Worm (Caenorhabditis elegans) whole organism, L2 larva: ENCODE data around the gene pgam-5.

Experiments
- C34F6.9 ChIP-seq: fragments of 150-350 bp; optimal IDR thresholded peaks from 2 replicates; lab custom pipeline; 2014; ENCODE audit warnings: missing biosample characterization, missing genetic modification characterization
- F13H6.1 ChIP-seq: sonication (generic microtip); optimal IDR thresholded peaks from 2 replicates; lab custom pipeline; 2016; ENCODE audit warnings: missing genetic modification characterization, missing compliant biosample characterization
- R02D3.7 ChIP-seq: fragments of 150-350 bp; optimal IDR thresholded peaks from 2 replicates; lab custom pipeline; 2014; ENCODE audit warnings: missing biosample characterization, missing genetic modification characterization
- Y55F3AM.14 ChIP-seq: fragments of 200-800 bp; sonication (Bioruptor generic); optimal IDR thresholded peaks from 2 replicates; lab custom pipeline; 2018; ENCODE audit warnings: mild to moderate bottlenecking, missing genetic modification characterization, missing compliant biosample characterization
- ZK546.5 ChIP-seq: sonication (generic microtip); optimal IDR thresholded peaks from 2 replicates; lab custom pipeline; 2017; ENCODE audit warnings: missing biosample characterization, missing genetic modification characterization
- ama-1 ChIP-seq: fragments of 150-350 bp; optimal IDR thresholded peaks from 2 replicates; lab custom pipeline; 2018; ENCODE audit warnings: inconsistent platforms
- crh-2 ChIP-seq: sonication (generic microtip); optimal IDR thresholded peaks from 2 replicates; lab custom pipeline; 2017; ENCODE audit warnings: missing biosample characterization, missing genetic modification characterization
- dmd-4 ChIP-seq: sonication (generic microtip); optimal IDR thresholded peaks from 2 replicates; lab custom pipeline; 2017; ENCODE audit warnings: missing biosample characterization, missing genetic modification characterization
- egl-27 ChIP-seq: sonication (generic microtip); optimal IDR thresholded peaks from 3 replicates; lab custom pipeline; 2017; ENCODE audit warnings: missing biosample characterization, missing genetic modification reagents, missing genetic modification characterization
- elt-1 ChIP-seq: fragments of 150-350 bp; optimal IDR thresholded peaks from 2 replicates; lab custom pipeline; 2014; ENCODE audit warnings: missing biosample characterization, missing genetic modification characterization
- elt-3 ChIP-seq: sonication (generic microtip); optimal IDR thresholded peaks from 2 replicates; lab custom pipeline; 2017; ENCODE audit warnings: missing biosample characterization, missing genetic modification characterization
- fos-1 ChIP-seq: fragments of 150-350 bp; optimal IDR thresholded peaks from 2 replicates; lab custom pipeline; 2014; ENCODE audit warnings: missing biosample characterization, missing genetic modification characterization
- gmeb-1 ChIP-seq: fragments of 150-350 bp; optimal IDR thresholded peaks from 2 replicates; lab custom pipeline; 2014; ENCODE audit warnings: missing biosample characterization, missing genetic modification characterization
- lin-11 ChIP-seq: fragments of 150-350 bp; sonication (generic microtip); optimal IDR thresholded peaks from 2 replicates; lab custom pipeline; 2014; ENCODE audit warnings: missing biosample characterization, missing genetic modification characterization, inconsistent platforms, mixed read lengths
- lin-13 ChIP-seq: fragments of 150-350 bp; optimal IDR thresholded peaks from 2 replicates; lab custom pipeline; 2014; ENCODE audit warnings: missing biosample characterization, missing genetic modification reagents, missing genetic modification characterization
- lin-39 ChIP-seq: fragments of 150-350 bp; optimal IDR thresholded peaks from 2 replicates; lab custom pipeline; 2014; ENCODE audit warnings: missing biosample characterization, missing genetic modification reagents, missing genetic modification characterization
- lsy-2 ChIP-seq, 2 experiments: fragments of 150-350 bp in 1 of 2; sonication (generic microtip) in 1 of 2; optimal IDR thresholded peaks; 2 replicates each; lab custom pipeline; 2014 to 2017; ENCODE audit warnings: missing biosample characterization in 2 of 2, missing genetic modification characterization in 2 of 2
- mab-5 ChIP-seq: fragments of 150-350 bp; optimal IDR thresholded peaks from 2 replicates; lab custom pipeline; 2014; ENCODE audit warnings: missing biosample characterization, missing genetic modification characterization
- mdl-1 ChIP-seq, 2 experiments: fragments of 150-350 bp in 1 of 2; sonication (generic microtip) in 1 of 2; optimal IDR thresholded peaks; 2 replicates each; lab custom pipeline; 2017; ENCODE audit warnings: missing biosample characterization in 2 of 2, missing genetic modification characterization in 2 of 2
- nhr-10 ChIP-seq: sonication (generic microtip); optimal IDR thresholded peaks from 2 replicates; lab custom pipeline; 2017; ENCODE audit warnings: missing biosample characterization, missing genetic modification characterization
- nhr-11 ChIP-seq: fragments of 150-350 bp; optimal IDR thresholded peaks from 2 replicates; lab custom pipeline; 2014; ENCODE audit warnings: missing biosample characterization, missing genetic modification characterization
- nhr-12 ChIP-seq: fragments of 150-350 bp; optimal IDR thresholded peaks from 2 replicates; lab custom pipeline; 2014; ENCODE audit warnings: missing biosample characterization, missing genetic modification characterization
- nhr-129 ChIP-seq: fragments of 150-350 bp; optimal IDR thresholded peaks from 2 replicates; lab custom pipeline; 2014; ENCODE audit warnings: missing biosample characterization, missing genetic modification characterization
- nhr-21 ChIP-seq: fragments of 150-350 bp; optimal IDR thresholded peaks from 2 replicates; lab custom pipeline; 2014; ENCODE audit warnings: missing biosample characterization, missing genetic modification characterization
- nhr-23 ChIP-seq: fragments of 150-350 bp; optimal IDR thresholded peaks from 2 replicates; lab custom pipeline; 2014; ENCODE audit warnings: missing biosample characterization, missing genetic modification reagents, missing genetic modification characterization
- nhr-237 ChIP-seq: fragments of 150-350 bp; optimal IDR thresholded peaks from 2 replicates; lab custom pipeline; 2014; ENCODE audit warnings: missing biosample characterization, missing genetic modification characterization
- nhr-25 ChIP-seq: fragments of 150-350 bp; sonication (generic microtip); optimal IDR thresholded peaks from 3 replicates; lab custom pipeline; 2014; ENCODE audit warnings: missing biosample characterization, missing genetic modification characterization
- nhr-6 ChIP-seq: fragments of 150-350 bp; optimal IDR thresholded peaks from 2 replicates; lab custom pipeline; 2014; ENCODE audit warnings: missing biosample characterization, missing genetic modification characterization
- nhr-77 ChIP-seq: fragments of 150-350 bp; optimal IDR thresholded peaks from 2 replicates; lab custom pipeline; 2014; ENCODE audit warnings: missing biosample characterization, missing genetic modification characterization
- sem-4 ChIP-seq: fragments of 150-350 bp; optimal IDR thresholded peaks from 2 replicates; lab custom pipeline; 2014; ENCODE audit warnings: missing biosample characterization, missing genetic modification reagents, missing genetic modification characterization
- skn-1 ChIP-seq: sonication (generic microtip); optimal IDR thresholded peaks from 2 replicates; lab custom pipeline; 2017; ENCODE audit warnings: missing biosample characterization, missing genetic modification characterization
- sma-9 ChIP-seq, 2 experiments: fragments of 150-350 bp in 1 of 2; sonication (generic microtip) in 1 of 2; optimal IDR thresholded peaks; 2 replicates each; lab custom pipeline; 2014 to 2016; ENCODE audit warnings: missing genetic modification characterization in 2 of 2, mild to moderate bottlenecking in 1 of 2, missing biosample characterization in 1 of 2, missing compliant biosample characterization in 1 of 2, missing genetic modification reagents in 1 of 2, moderate library complexity in 1 of 2
- snpc-4 ChIP-seq: fragments of 150-350 bp; optimal IDR thresholded peaks from 2 replicates; lab custom pipeline; 2014; ENCODE audit warnings: missing biosample characterization, missing genetic modification characterization
- unc-39 ChIP-seq: fragments of 150-350 bp; optimal IDR thresholded peaks from 2 replicates; lab custom pipeline; 2014; ENCODE audit warnings: missing biosample characterization, missing genetic modification characterization
- unc-55 ChIP-seq: fragments of 150-350 bp; sonication (generic microtip); optimal IDR thresholded peaks from 3 replicates; lab custom pipeline; 2014; ENCODE audit warnings: missing biosample characterization, missing genetic modification reagents, missing genetic modification characterization
- zag-1 ChIP-seq: fragments of 150-350 bp; optimal IDR thresholded peaks from 2 replicates; lab custom pipeline; 2014; ENCODE audit warnings: missing biosample characterization, missing genetic modification characterization
- ztf-1 ChIP-seq: fragments of 200-800 bp; sonication (Bioruptor generic); conservative IDR thresholded peaks from 2 replicates; pipeline ENCODE4 v1.3.6; 2022; ENCODE audit warnings: missing genetic modification characterization, missing compliant biosample characterization
- ztf-11 ChIP-seq: sonication (generic microtip); optimal IDR thresholded peaks from 2 replicates; lab custom pipeline; 2017; ENCODE audit warnings: missing biosample characterization, missing genetic modification characterization
- ztf-4 ChIP-seq: fragments of 150-350 bp; optimal IDR thresholded peaks from 2 replicates; lab custom pipeline; 2014; ENCODE audit warnings: missing biosample characterization, missing genetic modification characterization

pgam-5 gene

DNA sequence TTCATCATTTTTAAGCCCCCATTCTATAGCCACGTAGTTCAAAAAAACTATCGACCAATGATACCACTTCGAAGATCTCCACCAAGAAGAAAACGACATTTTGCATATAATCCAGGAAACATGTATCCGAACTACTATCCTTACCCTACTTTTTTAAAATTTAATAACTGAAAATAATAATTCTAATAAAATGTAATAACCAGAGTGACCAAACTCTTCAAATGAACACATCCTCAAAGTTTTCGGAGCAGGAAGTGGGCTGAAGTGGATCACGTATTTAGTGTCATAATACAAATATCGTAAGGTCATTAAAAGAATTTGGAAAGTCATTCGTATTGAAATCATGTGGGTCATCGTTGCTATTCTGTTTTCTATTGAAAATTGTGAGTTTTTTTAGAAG lies 21.1 kb downstream of the pgam-5 start, which contains the start of gene F35D2.6:
F35D2.6 (plus strand) TSS at position 301 of the 400 bp plus-strand sequence.
- no peak for TF ChIP-seq elt-3 (tag; lab: Kevin White, UChicago)
- no peak for TF ChIP-seq ama-1
- no peak for TF ChIP-seq C34F6.9 (tag; lab: Kevin White, UChicago)
- TF ChIP-seq F13H6.1 (tag; lab: Kevin White, UChicago) = no peak
- TF ChIP-seq dmd-4 = no peak
- TF ChIP-seq nhr-11 (tag; lab: Kevin White, UChicago) = no peak
- no peak for TF ChIP-seq gmeb-1 (tag; lab: Kevin White, UChicago)
- no peak for TF ChIP-seq ztf-11 (tag; lab: Kevin White, UChicago)
- TF ChIP-seq ZK546.5 = no peak
- no peak for TF ChIP-seq sma-9 (GFP tag; optimal IDR thresholded peaks at IDR 0.05; lab: Kevin White, UChicago)
- no peak for TF ChIP-seq sma-9 (tag; optimal IDR thresholded peaks at IDR 0.05; lab: Kevin White, UChicago)
- TF ChIP-seq snpc-4 (tag; lab: Kevin White, UChicago) = no peak
- TF ChIP-seq egl-27 = no peak
- no peak for TF ChIP-seq nhr-23 (tag; lab: Kevin White, UChicago)
- no peak for TF ChIP-seq elt-1 (tag; lab: Kevin White, UChicago)
- TF ChIP-seq lin-11 (tag; lab: Kevin White, UChicago) = no peak

DNA sequence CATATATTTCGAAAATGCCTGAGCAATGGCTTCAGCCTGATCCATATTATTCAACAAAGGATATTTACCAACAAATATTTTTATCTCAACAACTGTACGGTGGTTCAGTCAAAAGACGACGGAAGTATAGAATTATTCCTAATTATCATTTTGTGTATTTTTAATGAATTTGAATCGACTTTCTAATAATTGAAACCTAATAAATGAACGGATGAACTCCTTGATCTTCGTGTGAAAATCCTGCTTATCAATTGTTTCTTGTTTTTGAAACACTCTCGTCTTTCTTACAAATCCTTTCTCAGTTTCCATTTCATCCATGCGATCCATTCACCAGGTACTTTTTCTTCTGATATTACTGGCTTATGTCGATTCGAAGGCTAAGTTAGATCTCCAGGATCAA lies 22.9 kb downstream of the pgam-5 start, which contains the start of gene F35D2.1:
F35D2.1 (plus strand) TSS at position 301 of the 400 bp plus-strand sequence.
- no peak for TF ChIP-seq nhr-77 (tag; lab: Kevin White, UChicago)
- TF ChIP-seq mdl-1 (tag; optimal IDR thresholded peaks at IDR 0.05; lab: Kevin White, UChicago) = no peak
- no peak for TF ChIP-seq lsy-2 (tag; optimal IDR thresholded peaks at IDR 0.05; lab: Kevin White, UChicago)
- TF ChIP-seq sma-9 (GFP tag; optimal IDR thresholded peaks at IDR 0.05; lab: Kevin White, UChicago) = no peak
- no peak for TF ChIP-seq sma-9 (tag; optimal IDR thresholded peaks at IDR 0.05; lab: Kevin White, UChicago)
- no peak for TF ChIP-seq nhr-25 (tag; lab: Kevin White, UChicago)
- no peak for TF ChIP-seq F13H6.1 (tag; lab: Kevin White, UChicago)
- no peak for TF ChIP-seq sem-4
- TF ChIP-seq nhr-12 (tag; lab: Kevin White, UChicago) = no peak
- TF ChIP-seq ztf-4 = no peak
- no peak for TF ChIP-seq snpc-4 (tag; lab: Kevin White, UChicago)
- no peak for TF ChIP-seq lin-11 (tag; lab: Kevin White, UChicago)
- TF ChIP-seq egl-27 = no peak
- TF ChIP-seq unc-55 (GFP tag; lab: Kevin White, UChicago) = no peak
- no peak for TF ChIP-seq lin-39 (tag; lab: Kevin White, UChicago)
- no peak for TF ChIP-seq fos-1 (tag; lab: Kevin White, UChicago)

- TF ChIP-seq ama-1 = no peak
Measured at ce11 chrII:7574143-7574542, 24.4 kb downstream of the pgam-5 start, which contains the start of gene F35D2.2. F35D2.2 (plus strand) TSS chrII:7574443.

ce11 chrII:7570820-7571219 lies 27.7 kb downstream of the pgam-5 start:
- TF ChIP-seq crh-2 (tag; lab: Kevin White, UChicago) (no peak), nhr-21 (tag; lab: Kevin White, UChicago) (no peak), ztf-1 (no peak), lin-13 (GFP tag; lab: Kevin White, UChicago) (no peak), mab-5 (tag; lab: Kevin White, UChicago) (no peak), ztf-4 (no peak), dmd-4 (no peak), nhr-6 (tag; lab: Kevin White, UChicago) (no peak), skn-1 (tag; lab: Kevin White, UChicago) (no peak), unc-39 (tag; lab: Kevin White, UChicago) (no peak), nhr-10 (tag; lab: Kevin White, UChicago) (no peak), nhr-129 (tag; lab: Kevin White, UChicago) (no peak), zag-1 (tag; lab: Kevin White, UChicago) (no peak), R02D3.7 (tag; lab: Kevin White, UChicago) (no peak), ZK546.5 (no peak), lin-39 (tag; lab: Kevin White, UChicago) (no peak), sem-4 (no peak), Y55F3AM.14 (GFP tag; lab: Kevin White, UChicago) (no peak), nhr-237 (no peak), lin-11 (tag; lab: Kevin White, UChicago) (no peak)
